Worm (Caenorhabditis elegans) whole organism, L2 larva: ENCODE measurements around the gene cky-1.

ENCODE experiments used
- egl-27 ChIP-seq: sonication (generic microtip); optimal IDR thresholded peaks from 3 replicates; lab custom pipeline; 2017; ENCODE audit warnings: missing biosample characterization, missing genetic modification reagents, missing genetic modification characterization
- nhr-11 ChIP-seq: fragments of 150-350 bp; optimal IDR thresholded peaks from 2 replicates; lab custom pipeline; 2014; ENCODE audit warnings: missing biosample characterization, missing genetic modification characterization

DNA sequence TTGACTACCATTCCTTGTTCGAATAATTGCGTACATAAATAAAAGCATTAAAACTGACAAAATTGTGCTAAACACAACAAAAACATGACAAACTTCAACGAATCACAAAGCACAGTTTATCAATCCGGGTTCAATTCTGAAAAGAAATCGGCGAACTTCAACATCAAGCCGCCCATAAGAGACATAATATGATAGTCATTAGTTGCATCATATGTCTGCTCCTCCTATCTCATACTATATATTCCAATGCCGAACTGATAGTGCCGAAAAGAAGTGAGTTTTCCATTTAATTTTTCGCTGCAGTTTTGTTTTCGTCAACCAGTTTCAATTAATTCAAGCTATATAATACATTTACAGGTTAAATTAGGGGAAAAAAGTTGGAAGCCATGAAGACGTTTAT, 5.2 kb downstream of the cky-1 start, which contains the start of gene hrg-7:
- TF ChIP-seq nhr-11 (no peak), egl-27 (tag; lab: Kevin White, UChicago) (no peak)
